Worm (Caenorhabditis elegans): ENCODE measurements around the gene exp-2.

The exp-2 gene

ce11 chrV:6103429-6103828, 27.8 kb upstream of the exp-2 start, which contains the start of gene Y38A10A.11:
Gene Y38A10A.11, minus strand, starts transcription at chrV:6103529.
- TF ChIP-seq tbx-11 (GFP tag; IDR thresholded peaks at IDR 0.05), result no peak

- TF ChIP-seq ets-7 (tag; optimal IDR thresholded peaks at IDR 0.05), result no peak
Observed at ce11 chrV:6105374-6105773, 25.8 kb upstream of the exp-2 start, which contains the start of gene atf-8. Gene atf-8, plus strand, starts transcription at chrV:6105607.

DNA sequence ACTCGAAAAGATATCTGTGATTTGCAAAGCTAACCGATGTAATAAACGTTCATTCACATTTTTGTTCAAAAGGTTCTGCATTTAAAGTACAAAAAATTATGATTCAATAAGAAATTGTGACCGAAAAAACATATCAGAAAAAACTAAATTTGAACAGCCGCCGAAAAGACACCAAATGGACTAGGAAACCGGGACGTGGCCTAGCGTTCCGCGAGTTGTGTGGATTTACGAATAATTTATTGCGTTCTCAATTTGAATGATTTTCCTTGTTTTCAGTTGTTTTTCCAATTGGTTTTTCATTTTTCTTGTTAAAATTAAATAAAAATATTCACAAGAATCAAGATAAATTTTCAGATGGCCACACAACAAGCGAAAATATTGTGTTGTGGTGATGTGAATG, 23.7 kb upstream of the exp-2 start, which contains the start of gene cwf-19L1:
TSS of gene cwf-19L1 (plus strand) at position 355 of the 400 bp plus-strand sequence.
- TF ChIP-seq tra-4 (tag; optimal IDR thresholded peaks at IDR 0.05) (no peak), aly-1 (tag; optimal IDR thresholded peaks at IDR 0.05) (no peak), ceh-13 (GFP tag; optimal IDR thresholded peaks at IDR 0.05) (no peak), flt-1 (GFP tag; IDR thresholded peaks at IDR 0.05) (no peak), tbx-11 (GFP tag; IDR thresholded peaks at IDR 0.05) (no peak), hmg-4 (GFP tag; optimal IDR thresholded peaks at IDR 0.05) (no peak), pes-1 (GFP tag; IDR thresholded peaks at IDR 0.05) (peak; percentile 68), F13C5.2 (tag; optimal IDR thresholded peaks at IDR 0.05) (no peak), ceh-36 (tag; optimal IDR thresholded peaks at IDR 0.05) (no peak), B0310.2 (tag; optimal IDR thresholded peaks at IDR 0.05) (no peak), hnd-1 (tag; optimal IDR thresholded peaks at IDR 0.05) (no peak), tbx-37 (GFP tag; conservative IDR thresholded peaks at IDR 0.05) (peak; percentile 71), sea-1 (GFP tag; conservative IDR thresholded peaks at IDR 0.05) (no peak), ama-1 (optimal IDR thresholded peaks at IDR 0.05) (no peak), hmbx-1 (tag; optimal IDR thresholded peaks at IDR 0.05) (no peak), ets-7 (tag; optimal IDR thresholded peaks at IDR 0.05) (no peak)

ce11 chrV:6110533-6110932, 20.7 kb upstream of the exp-2 start, which contains the start of gene F17A9.4:
Gene F17A9.4, minus strand, starts transcription at chrV:6110629.
- no peak for TF ChIP-seq B0310.2 (tag; optimal IDR thresholded peaks at IDR 0.05)
- no peak for TF ChIP-seq ceh-36 (tag; optimal IDR thresholded peaks at IDR 0.05)
- no peak for TF ChIP-seq hmbx-1 (tag; optimal IDR thresholded peaks at IDR 0.05)
- TF ChIP-seq F13C5.2 (tag; optimal IDR thresholded peaks at IDR 0.05), result no peak
- no peak for TF ChIP-seq tra-4 (tag; optimal IDR thresholded peaks at IDR 0.05)
- no peak for TF ChIP-seq ceh-13 (GFP tag; optimal IDR thresholded peaks at IDR 0.05)
- TF ChIP-seq ets-7 (tag; optimal IDR thresholded peaks at IDR 0.05), result no peak
- TF ChIP-seq hmg-4 (GFP tag; optimal IDR thresholded peaks at IDR 0.05), result no peak
- no peak for TF ChIP-seq tbx-37 (GFP tag; conservative IDR thresholded peaks at IDR 0.05)
- no peak for TF ChIP-seq tbx-11 (GFP tag; IDR thresholded peaks at IDR 0.05)
- no peak for TF ChIP-seq scrt-1 (GFP tag; IDR thresholded peaks at IDR 0.05)
- TF ChIP-seq hnd-1 (tag; optimal IDR thresholded peaks at IDR 0.05), result no peak
- TF ChIP-seq flt-1 (GFP tag; IDR thresholded peaks at IDR 0.05), result no peak
- TF ChIP-seq sea-1 (GFP tag; conservative IDR thresholded peaks at IDR 0.05), result no peak
- TF ChIP-seq pes-1 (GFP tag; IDR thresholded peaks at IDR 0.05), result no peak
- TF ChIP-seq ama-1 (optimal IDR thresholded peaks at IDR 0.05), result no peak

DNA sequence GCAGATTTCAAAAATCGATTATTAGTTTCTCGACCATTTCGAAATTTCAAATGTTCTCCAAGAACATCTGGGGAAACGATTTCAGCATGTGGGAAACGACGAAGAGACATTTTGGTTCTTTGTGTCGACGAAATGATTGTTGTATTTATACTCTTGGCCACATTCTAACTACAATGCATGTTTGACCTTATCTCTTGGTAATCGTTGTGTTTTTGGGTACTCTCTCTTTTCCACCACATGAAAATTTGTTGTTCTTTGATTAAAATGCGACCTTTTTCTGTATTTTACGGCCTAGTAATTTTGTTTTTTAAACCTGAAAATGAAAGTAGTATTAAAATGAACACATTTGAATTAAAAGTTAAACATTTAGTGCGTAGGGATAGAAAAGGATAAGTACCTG, 18.4 kb upstream of the exp-2 start, which contains the start of gene F17A9.5:
TSS of gene F17A9.5 (minus strand) at position 175 of the 400 bp plus-strand sequence.
- TF ChIP-seq tbx-11 (GFP tag; IDR thresholded peaks at IDR 0.05), result no peak
- TF ChIP-seq flt-1 (GFP tag; IDR thresholded peaks at IDR 0.05), result no peak
- no peak for TF ChIP-seq hnd-1 (tag; optimal IDR thresholded peaks at IDR 0.05)
- TF ChIP-seq pes-1 (GFP tag; IDR thresholded peaks at IDR 0.05), result no peak
- no peak for TF ChIP-seq hmbx-1 (tag; optimal IDR thresholded peaks at IDR 0.05)
- TF ChIP-seq ama-1 (optimal IDR thresholded peaks at IDR 0.05), result no peak
- no peak for TF ChIP-seq ceh-13 (GFP tag; optimal IDR thresholded peaks at IDR 0.05)
- TF ChIP-seq sea-1 (GFP tag; conservative IDR thresholded peaks at IDR 0.05), result no peak
- no peak for TF ChIP-seq F13C5.2 (tag; optimal IDR thresholded peaks at IDR 0.05)
- no peak for TF ChIP-seq ceh-36 (tag; optimal IDR thresholded peaks at IDR 0.05)
- no peak for TF ChIP-seq tbx-37 (GFP tag; conservative IDR thresholded peaks at IDR 0.05)
- no peak for TF ChIP-seq tra-4 (tag; optimal IDR thresholded peaks at IDR 0.05)
- no peak for TF ChIP-seq hmg-4 (GFP tag; optimal IDR thresholded peaks at IDR 0.05)

DNA sequence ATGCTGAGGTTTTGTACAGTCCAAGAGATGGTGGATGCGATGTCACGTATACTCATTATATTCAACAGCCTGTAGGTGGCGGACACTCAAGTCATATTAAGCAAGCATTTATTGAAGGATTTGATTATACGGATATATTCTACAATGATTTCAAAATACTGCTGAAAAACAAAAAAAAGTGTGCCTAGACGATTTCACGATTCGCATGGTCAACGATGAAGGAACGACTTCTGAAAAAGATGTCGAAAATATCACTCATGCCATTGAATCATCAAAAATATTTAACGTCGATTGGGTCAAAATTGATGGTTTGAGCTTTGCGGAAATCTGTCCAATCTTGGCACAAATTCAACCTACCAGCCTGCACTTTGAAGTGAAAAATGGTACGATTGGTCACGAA, 14.2 kb upstream of the exp-2 start:
- TF ChIP-seq hmbx-1 (tag; optimal IDR thresholded peaks at IDR 0.05) (no peak), scrt-1 (GFP tag; IDR thresholded peaks at IDR 0.05) (no peak), ets-7 (tag; optimal IDR thresholded peaks at IDR 0.05) (no peak), tbx-37 (GFP tag; conservative IDR thresholded peaks at IDR 0.05) (no peak), ceh-13 (GFP tag; optimal IDR thresholded peaks at IDR 0.05) (no peak)

ce11 chrV:6120156-6120879, 10.9 kb upstream of the exp-2 start, which contains the start of gene ceh-49:
Gene ceh-49, minus strand, starts transcription at chrV:6120206.
- TF ChIP-seq ets-7 (tag; optimal IDR thresholded peaks at IDR 0.05), result no peak

ce11 chrV:6121659-6122058, 9.5 kb upstream of the exp-2 start:
- TF ChIP-seq ceh-13 (GFP tag; optimal IDR thresholded peaks at IDR 0.05), result no peak
- no peak for TF ChIP-seq hmg-4 (GFP tag; optimal IDR thresholded peaks at IDR 0.05)
- no peak for TF ChIP-seq ets-7 (tag; optimal IDR thresholded peaks at IDR 0.05)
- TF ChIP-seq flt-1 (GFP tag; IDR thresholded peaks at IDR 0.05), result no peak
- TF ChIP-seq F13C5.2 (tag; optimal IDR thresholded peaks at IDR 0.05), result no peak
- no peak for TF ChIP-seq aly-1 (tag; optimal IDR thresholded peaks at IDR 0.05)
- TF ChIP-seq B0310.2 (tag; optimal IDR thresholded peaks at IDR 0.05), result no peak
- no peak for TF ChIP-seq hnd-1 (tag; optimal IDR thresholded peaks at IDR 0.05)
- TF ChIP-seq ama-1 (optimal IDR thresholded peaks at IDR 0.05), result no peak
- TF ChIP-seq tra-4 (tag; optimal IDR thresholded peaks at IDR 0.05), result no peak
